Worm (Caenorhabditis elegans): ENCODE data around the gene srlf-29.
"Not testable (repeated sequence)": the region's sequence is repeated elsewhere in the genome, so short reads cannot be mapped to it uniquely, and the experiment has no call there.

The srlf-29 gene

ce11 chrII:1666025-1666424, at the start of gene srlf-29:
srlf-29 (plus strand) TSS chrII:1666325.
- no peak for TF ChIP-seq dao-5 (tag; optimal IDR thresholded peaks at IDR 0.05)
- no peak for TF ChIP-seq him-1 (tag; optimal IDR thresholded peaks at IDR 0.05)
- TF ChIP-seq W03F9.2 (tag; optimal IDR thresholded peaks at IDR 0.05) = no peak

ce11 chrII:1616382-1616781, 49.7 kb upstream of the srlf-29 start, which contains the start of gene fbxa-165:
fbxa-165 (minus strand) TSS chrII:1616482.
- TF ChIP-seq W03F9.2 (tag; optimal IDR thresholded peaks at IDR 0.05) (no peak), dao-5 (tag; optimal IDR thresholded peaks at IDR 0.05) (no peak), him-1 (tag; optimal IDR thresholded peaks at IDR 0.05) (no peak)

- TF ChIP-seq him-1 (tag; optimal IDR thresholded peaks at IDR 0.05) (no peak), dao-5 (tag; optimal IDR thresholded peaks at IDR 0.05) (no peak), W03F9.2 (tag; optimal IDR thresholded peaks at IDR 0.05) (no peak)
Observed at ce11 chrII:1618948-1619347, 47.2 kb upstream of the srlf-29 start, which contains the start of gene fbxa-166. fbxa-166 (minus strand) TSS chrII:1619048.

ce11 chrII:1621180-1621579, 44.9 kb upstream of the srlf-29 start, which contains the start of gene fbxa-158:
fbxa-158 (minus strand) TSS chrII:1621280.
- TF ChIP-seq dao-5 (tag; optimal IDR thresholded peaks at IDR 0.05) (no peak), W03F9.2 (tag; optimal IDR thresholded peaks at IDR 0.05) (no peak), him-1 (tag; optimal IDR thresholded peaks at IDR 0.05) (no peak)

- TF ChIP-seq dao-5 (tag; optimal IDR thresholded peaks at IDR 0.05) (no peak), W03F9.2 (tag; optimal IDR thresholded peaks at IDR 0.05) (no peak), him-1 (tag; optimal IDR thresholded peaks at IDR 0.05) (no peak)
Observed at ce11 chrII:1621795-1622194, 44.3 kb upstream of the srlf-29 start.

ce11 chrII:1624572-1624971, 41.6 kb upstream of the srlf-29 start, which contains the start of gene fbxa-160:
fbxa-160 (minus strand) TSS chrII:1624672.
- TF ChIP-seq W03F9.2 (tag; optimal IDR thresholded peaks at IDR 0.05) (no peak), him-1 (tag; optimal IDR thresholded peaks at IDR 0.05) (no peak), dao-5 (tag; optimal IDR thresholded peaks at IDR 0.05) (no peak)

- TF ChIP-seq W03F9.2 (tag; optimal IDR thresholded peaks at IDR 0.05) (no peak), dao-5 (tag; optimal IDR thresholded peaks at IDR 0.05) (no peak), him-1 (tag; optimal IDR thresholded peaks at IDR 0.05) (no peak)
Observed at ce11 chrII:1625666-1626065, 40.5 kb upstream of the srlf-29 start, which contains the start of gene C08E3.14. C08E3.14 (plus strand) TSS chrII:1625966.

- not testable (repeated sequence) for TF ChIP-seq him-1, W03F9.2, dao-5 (tag; optimal IDR thresholded peaks at IDR 0.05)
Observed at ce11 chrII:1627783-1628182, 38.3 kb upstream of the srlf-29 start, which contains the start of gene C08E3.15. C08E3.15 (minus strand) TSS chrII:1627883.

- not testable (repeated sequence) for TF ChIP-seq W03F9.2, him-1, dao-5 (tag; optimal IDR thresholded peaks at IDR 0.05)
Observed at ce11 chrII:1632216-1632615, 33.9 kb upstream of the srlf-29 start, which contains the start of gene C08E3.13. C08E3.13 (minus strand) TSS chrII:1632316.

ce11 chrII:1633490-1633889, 32.6 kb upstream of the srlf-29 start, which contains the start of gene C08E3.1:
C08E3.1 (plus strand) TSS chrII:1633790.
- TF ChIP-seq him-1, dao-5, W03F9.2 (tag; optimal IDR thresholded peaks at IDR 0.05): not testable (repeated sequence)

- no peak for TF ChIP-seq him-1 (tag; optimal IDR thresholded peaks at IDR 0.05)
- no peak for TF ChIP-seq W03F9.2 (tag; optimal IDR thresholded peaks at IDR 0.05)
- no peak for TF ChIP-seq dao-5 (tag; optimal IDR thresholded peaks at IDR 0.05)
Observed at ce11 chrII:1635969-1636368, 30.2 kb upstream of the srlf-29 start.

- not testable (repeated sequence) for TF ChIP-seq W03F9.2, him-1, dao-5 (tag; optimal IDR thresholded peaks at IDR 0.05)
Observed at ce11 chrII:1636392-1636791, 29.7 kb upstream of the srlf-29 start, which contains the start of gene srg-20. srg-20 (plus strand) TSS chrII:1636692.

- no peak for TF ChIP-seq dao-5 (tag; optimal IDR thresholded peaks at IDR 0.05)
Observed at ce11 chrII:1640496-1640895, 25.6 kb upstream of the srlf-29 start, which contains the start of gene srh-72. srh-72 (minus strand) TSS chrII:1640596.

ce11 chrII:1644777-1645348, 21.3 kb upstream of the srlf-29 start, which contains the start of gene ZC204.6:
ZC204.6 (minus strand) TSS chrII:1644827.
- no peak for TF ChIP-seq him-1 (tag; optimal IDR thresholded peaks at IDR 0.05)
- TF ChIP-seq W03F9.2 (tag; optimal IDR thresholded peaks at IDR 0.05) = no peak
- no peak for TF ChIP-seq dao-5 (tag; optimal IDR thresholded peaks at IDR 0.05)
